Worm (Caenorhabditis elegans): ENCODE measurements around the gene F40G12.10.
"Not testable (repeated sequence)": the region's sequence is repeated elsewhere in the genome, so short reads cannot be mapped to it uniquely, and the experiment has no call there.

DNA sequence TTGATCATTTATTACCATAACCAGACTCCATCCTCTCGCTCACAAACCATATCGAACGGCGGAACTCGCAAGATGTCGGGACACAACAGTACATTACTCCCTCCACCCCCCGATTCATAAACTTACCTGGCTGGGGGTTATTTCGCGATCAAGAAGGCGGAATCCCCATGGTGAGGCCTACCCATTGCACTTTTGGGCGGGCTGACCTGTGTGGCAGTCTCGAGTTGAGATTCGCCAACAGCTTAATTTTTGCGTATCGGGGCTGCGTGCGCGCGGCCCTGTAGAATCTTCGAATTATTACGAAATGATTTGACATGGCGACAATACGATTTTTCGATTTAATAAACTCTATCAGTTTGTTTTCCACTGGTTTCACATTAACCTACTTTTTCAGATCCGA is 5.9 kb upstream of the F40G12.10 start:
- TF ChIP-seq ztf-4 (tag; optimal IDR thresholded peaks at IDR 0.05); mdl-1 (tag; optimal IDR thresholded peaks at IDR 0.05); unc-55 (GFP tag; optimal IDR thresholded peaks at IDR 0.05); fos-1 (tag; optimal IDR thresholded peaks at IDR 0.05); nhr-23 (tag; optimal IDR thresholded peaks at IDR 0.05); ceh-82 (tag; optimal IDR thresholded peaks at IDR 0.05); lin-39 (tag; optimal IDR thresholded peaks at IDR 0.05); nhr-129 (tag; optimal IDR thresholded peaks at IDR 0.05); aly-2 (tag; optimal IDR thresholded peaks at IDR 0.05); dmd-4 (tag; optimal IDR thresholded peaks at IDR 0.05); lin-11 (tag; optimal IDR thresholded peaks at IDR 0.05); nhr-6 (tag; optimal IDR thresholded peaks at IDR 0.05); unc-62 (GFP tag; optimal IDR thresholded peaks at IDR 0.05): not testable (repeated sequence)
